Worm (Caenorhabditis elegans) whole organism, L1 larva: ENCODE data around the gene Y73B6BL.289.

Experiments
- fkh-10 ChIP-seq: sonication (generic microtip); optimal IDR thresholded peaks from 2 replicates; lab custom pipeline; 2017; ENCODE audit warnings: missing biosample characterization, missing genetic modification reagents, missing genetic modification characterization
- snu-23 ChIP-seq: sonication (generic microtip); optimal IDR thresholded peaks from 2 replicates; lab custom pipeline; 2016; ENCODE audit warnings: missing genetic modification characterization, missing compliant biosample characterization
- unc-62 ChIP-seq: fragments of 150-350 bp; optimal IDR thresholded peaks from 2 replicates; lab custom pipeline; 2014; ENCODE audit warnings: missing biosample characterization, missing genetic modification reagents, missing genetic modification characterization

The Y73B6BL.289 gene

DNA sequence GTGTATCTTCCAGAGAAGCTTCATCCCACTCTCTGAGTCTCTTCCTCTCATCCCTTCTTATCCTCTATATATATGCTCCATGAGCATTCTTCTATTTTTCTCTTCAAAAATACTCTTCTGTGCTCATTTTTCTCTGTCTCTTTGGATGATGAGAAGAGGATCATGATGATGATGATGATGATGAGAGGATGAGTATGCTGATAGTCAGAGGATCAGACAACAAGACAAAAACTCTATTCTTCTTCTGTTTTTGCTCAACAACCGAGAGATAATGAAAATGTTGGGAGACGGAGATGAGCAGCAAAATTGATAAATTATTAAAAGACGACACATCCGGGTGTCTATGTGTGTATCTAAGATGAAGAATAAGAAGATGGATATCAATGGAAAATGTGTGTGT is 46.0 kb downstream of the Y73B6BL.289 start (continued):
- TF ChIP-seq snu-23 = peak; percentile 66

DNA sequence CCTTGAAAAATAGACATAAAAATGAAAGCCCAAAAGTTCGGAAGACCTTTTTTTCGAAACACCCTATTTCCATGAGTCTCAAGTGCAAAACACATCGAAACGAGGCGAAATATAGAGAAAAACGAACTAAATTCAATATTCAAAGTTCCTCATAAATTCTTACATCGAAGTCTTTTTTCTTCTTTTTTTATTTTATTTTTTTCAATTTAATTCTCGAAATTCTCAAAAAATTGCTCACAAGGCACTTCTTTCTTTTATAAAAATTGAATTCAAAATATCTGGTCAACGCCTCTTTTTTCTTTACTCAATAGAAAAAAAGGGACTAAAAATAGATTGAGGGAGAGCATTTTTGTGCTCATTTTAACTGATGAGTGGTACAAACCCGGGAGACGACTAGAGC is 47.9 kb downstream of the Y73B6BL.289 start:
- TF ChIP-seq fkh-10 (GFP tag; lab: Kevin White, UChicago) (peak; percentile 54), unc-62 (GFP tag; lab: Kevin White, UChicago) (no peak)
